Worm (Caenorhabditis elegans) whole organism, midembryonic: ENCODE measurements around the gene lipl-8.

Experiments used
- T22C8.4 ChIP-seq: fragments of 200-800 bp; sonication (Bioruptor generic); IDR thresholded peaks from 2 replicates; pipeline ENCODE4 v1.3.6; 2022; ENCODE audit warnings: missing genetic modification characterization, missing compliant biosample characterization
- cog-1 ChIP-seq: sonication (generic microtip); optimal IDR thresholded peaks from 2 replicates; lab custom pipeline; 2016; ENCODE audit warnings: missing genetic modification characterization, missing compliant biosample characterization
- flt-1 ChIP-seq: fragments of 200-800 bp; sonication (Bioruptor generic); IDR thresholded peaks from 2 replicates; pipeline ENCODE4 v1.3.6; 2022; ENCODE audit warnings: missing genetic modification characterization, missing compliant biosample characterization
- klf-2 ChIP-seq: fragments of 200-800 bp; sonication (Bioruptor generic); conservative IDR thresholded peaks from 2 replicates; pipeline ENCODE4 v1.3.6; 2022; ENCODE audit warnings: missing genetic modification reagents, missing genetic modification characterization, missing compliant biosample characterization
- med-1 ChIP-seq: sonication (generic microtip); optimal IDR thresholded peaks from 2 replicates; lab custom pipeline; 2017; ENCODE audit warnings: missing genetic modification characterization, mild to moderate bottlenecking, missing compliant biosample characterization, antibody characterized with exemption, missing genetic modification reagents; ENCODE audit not compliant: insufficient read depth
- ref-1 ChIP-seq: fragments of 200-800 bp; sonication (Bioruptor generic); conservative IDR thresholded peaks from 2 replicates; pipeline ENCODE4 v1.3.6; 2022; ENCODE audit warnings: missing genetic modification reagents, missing genetic modification characterization, missing compliant biosample characterization
- tab-1 ChIP-seq: fragments of 200-800 bp; sonication (Bioruptor generic); IDR thresholded peaks from 2 replicates; pipeline ENCODE4 v1.3.6; 2022; ENCODE audit warnings: missing genetic modification characterization, missing compliant biosample characterization
- ztf-23 ChIP-seq: fragments of 200-800 bp; sonication (Bioruptor generic); IDR thresholded peaks from 2 replicates; pipeline ENCODE4 v1.3.6; 2022; ENCODE audit warnings: missing genetic modification reagents, missing genetic modification characterization, missing compliant biosample characterization
- ztf-29 ChIP-seq: fragments of 200-800 bp; sonication (Bioruptor generic); IDR thresholded peaks from 2 replicates; pipeline ENCODE4 v1.3.6; 2022; ENCODE audit warnings: missing genetic modification reagents, missing genetic modification characterization, missing compliant biosample characterization

lipl-8 gene

ce11 chrV:14748608-14749137, at the start of gene lipl-8, which contains the start of gene Y50E8A.22:
Gene lipl-8 (minus strand): TSS chrV:14748708.
Gene Y50E8A.22 (minus strand): TSS chrV:14749087.
- TF ChIP-seq flt-1 (GFP tag; lab: Robert Waterston, UW) (no peak), ref-1 (no peak), T22C8.4 (GFP tag; lab: Robert Waterston, UW) (no peak), klf-2 (GFP tag; lab: Robert Waterston, UW) (no peak), ztf-23 (no peak), cog-1 (tag; lab: Kevin White, UChicago) (no peak), tab-1 (GFP tag; lab: Robert Waterston, UW) (no peak), med-1 (no peak), ztf-29 (GFP tag; lab: Robert Waterston, UW) (no peak)

DNA sequence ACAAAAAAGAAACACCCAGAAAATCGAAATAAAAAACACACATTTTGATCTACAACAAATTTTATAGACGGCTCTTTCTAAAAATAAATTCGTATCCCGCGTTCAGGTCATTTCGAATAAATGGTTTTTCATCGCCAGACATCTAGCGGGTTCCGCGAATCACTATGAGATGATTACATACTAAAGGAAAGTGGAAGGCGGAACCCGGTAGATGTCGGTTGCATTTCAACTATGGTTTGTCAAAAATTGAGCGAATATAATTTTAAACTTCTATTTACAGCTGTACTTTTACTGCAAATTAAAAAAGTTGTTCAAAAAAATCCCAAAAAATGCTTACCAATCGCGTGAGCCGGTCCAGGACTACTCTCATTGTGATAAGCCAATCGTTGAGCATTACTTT, 49.4 kb upstream of the lipl-8 start:
- no peak for TF ChIP-seq klf-2 (GFP tag; lab: Robert Waterston, UW)
- TF ChIP-seq flt-1 (GFP tag; lab: Robert Waterston, UW): no peak
- no peak for TF ChIP-seq med-1
- no peak for TF ChIP-seq T22C8.4 (GFP tag; lab: Robert Waterston, UW)
- TF ChIP-seq ztf-23: no peak
- no peak for TF ChIP-seq ref-1
- TF ChIP-seq cog-1 (tag; lab: Kevin White, UChicago): no peak
- no peak for TF ChIP-seq ztf-29 (GFP tag; lab: Robert Waterston, UW)
- no peak for TF ChIP-seq tab-1 (GFP tag; lab: Robert Waterston, UW)

DNA sequence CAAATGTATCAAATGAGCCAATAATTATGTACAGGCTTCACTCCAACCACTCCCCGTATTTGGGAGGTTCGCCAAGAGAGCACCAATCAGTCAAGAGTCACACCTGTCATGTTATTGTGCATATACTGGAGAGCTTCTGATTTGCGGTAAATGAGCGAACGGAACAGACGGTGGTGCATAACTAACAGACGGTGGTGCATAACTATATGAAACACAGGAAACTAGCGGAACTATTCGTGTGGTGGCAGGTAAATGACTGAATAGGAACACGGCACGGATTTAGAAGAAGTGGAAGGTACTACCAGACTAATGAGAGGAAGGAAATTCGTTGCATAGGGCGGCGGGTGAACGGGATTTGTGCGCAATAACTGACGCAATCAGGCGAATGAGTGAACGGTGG, 44.5 kb upstream of the lipl-8 start:
- TF ChIP-seq klf-2 (GFP tag; lab: Robert Waterston, UW) (no peak), tab-1 (GFP tag; lab: Robert Waterston, UW) (no peak), flt-1 (GFP tag; lab: Robert Waterston, UW) (no peak), ztf-29 (GFP tag; lab: Robert Waterston, UW) (no peak), T22C8.4 (GFP tag; lab: Robert Waterston, UW) (no peak), ztf-23 (no peak), med-1 (no peak)

ce11 chrV:14792346-14792745, 43.8 kb upstream of the lipl-8 start:
- no peak for TF ChIP-seq flt-1 (GFP tag; lab: Robert Waterston, UW)
- TF ChIP-seq klf-2 (GFP tag; lab: Robert Waterston, UW): no peak
- no peak for TF ChIP-seq ztf-29 (GFP tag; lab: Robert Waterston, UW)
- TF ChIP-seq T22C8.4 (GFP tag; lab: Robert Waterston, UW): no peak
- no peak for TF ChIP-seq tab-1 (GFP tag; lab: Robert Waterston, UW)
- no peak for TF ChIP-seq ref-1
- no peak for TF ChIP-seq cog-1 (tag; lab: Kevin White, UChicago)
- no peak for TF ChIP-seq ztf-23
- TF ChIP-seq med-1: no peak

ce11 chrV:14791703-14792102, 43.2 kb upstream of the lipl-8 start:
- TF ChIP-seq med-1: no peak
- TF ChIP-seq flt-1 (GFP tag; lab: Robert Waterston, UW): no peak
- TF ChIP-seq cog-1 (tag; lab: Kevin White, UChicago): no peak
- TF ChIP-seq klf-2 (GFP tag; lab: Robert Waterston, UW): no peak
- no peak for TF ChIP-seq ztf-29 (GFP tag; lab: Robert Waterston, UW)
- no peak for TF ChIP-seq ztf-23
- no peak for TF ChIP-seq tab-1 (GFP tag; lab: Robert Waterston, UW)
- TF ChIP-seq T22C8.4 (GFP tag; lab: Robert Waterston, UW): no peak
- no peak for TF ChIP-seq ref-1

DNA sequence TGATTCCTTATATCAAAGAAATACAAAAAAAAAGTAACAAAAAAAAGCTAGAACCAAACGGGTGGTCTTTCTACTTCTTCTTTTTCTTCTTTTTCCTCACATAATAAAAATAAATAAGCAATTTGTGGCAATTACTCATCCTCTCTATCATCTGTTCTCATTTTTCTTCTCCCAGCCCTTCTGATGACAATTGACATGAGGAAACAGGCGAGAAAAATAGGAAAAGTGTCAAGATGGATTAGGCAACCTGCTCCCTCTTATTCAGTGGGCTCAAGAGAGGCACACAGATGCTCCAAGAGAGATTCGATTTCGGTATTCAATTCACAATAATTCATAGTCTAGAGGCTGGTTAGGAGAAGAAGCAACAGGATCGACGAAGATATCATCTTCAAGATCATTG, 42.3 kb upstream of the lipl-8 start:
- TF ChIP-seq flt-1 (GFP tag; lab: Robert Waterston, UW): no peak
- TF ChIP-seq klf-2 (GFP tag; lab: Robert Waterston, UW): no peak
- no peak for TF ChIP-seq cog-1 (tag; lab: Kevin White, UChicago)
- no peak for TF ChIP-seq T22C8.4 (GFP tag; lab: Robert Waterston, UW)
- TF ChIP-seq ref-1: no peak
- no peak for TF ChIP-seq med-1
- no peak for TF ChIP-seq tab-1 (GFP tag; lab: Robert Waterston, UW)
- no peak for TF ChIP-seq ztf-29 (GFP tag; lab: Robert Waterston, UW)
- TF ChIP-seq ztf-23: no peak

ce11 chrV:14788462-14788861, 40.0 kb upstream of the lipl-8 start:
- TF ChIP-seq ref-1 (no peak), tab-1 (GFP tag; lab: Robert Waterston, UW) (no peak), ztf-23 (no peak), T22C8.4 (GFP tag; lab: Robert Waterston, UW) (no peak), flt-1 (GFP tag; lab: Robert Waterston, UW) (no peak), cog-1 (tag; lab: Kevin White, UChicago) (no peak), ztf-29 (GFP tag; lab: Robert Waterston, UW) (no peak), klf-2 (GFP tag; lab: Robert Waterston, UW) (no peak), med-1 (no peak)

DNA sequence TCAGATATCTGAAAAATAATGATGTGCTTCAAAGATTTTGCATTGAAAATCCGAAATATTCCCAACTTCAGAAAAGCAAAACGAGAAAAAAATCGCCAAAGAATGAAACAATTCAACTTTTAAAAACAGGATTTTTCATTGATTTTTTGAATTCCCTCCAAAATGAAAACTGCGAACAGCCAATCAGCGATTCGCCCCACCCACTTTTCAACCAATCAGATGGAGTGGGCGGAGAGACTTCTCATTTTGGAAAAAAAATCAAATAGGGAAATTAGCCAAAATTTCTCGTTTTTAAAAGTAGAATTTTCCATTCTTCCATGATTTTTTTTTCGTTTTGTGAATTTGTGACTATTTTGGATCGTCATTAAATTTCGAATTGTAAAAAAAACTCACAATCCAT, 36.3 kb upstream of the lipl-8 start:
- TF ChIP-seq flt-1 (GFP tag; lab: Robert Waterston, UW) (no peak), klf-2 (GFP tag; lab: Robert Waterston, UW) (no peak), med-1 (no peak), T22C8.4 (GFP tag; lab: Robert Waterston, UW) (no peak)

DNA sequence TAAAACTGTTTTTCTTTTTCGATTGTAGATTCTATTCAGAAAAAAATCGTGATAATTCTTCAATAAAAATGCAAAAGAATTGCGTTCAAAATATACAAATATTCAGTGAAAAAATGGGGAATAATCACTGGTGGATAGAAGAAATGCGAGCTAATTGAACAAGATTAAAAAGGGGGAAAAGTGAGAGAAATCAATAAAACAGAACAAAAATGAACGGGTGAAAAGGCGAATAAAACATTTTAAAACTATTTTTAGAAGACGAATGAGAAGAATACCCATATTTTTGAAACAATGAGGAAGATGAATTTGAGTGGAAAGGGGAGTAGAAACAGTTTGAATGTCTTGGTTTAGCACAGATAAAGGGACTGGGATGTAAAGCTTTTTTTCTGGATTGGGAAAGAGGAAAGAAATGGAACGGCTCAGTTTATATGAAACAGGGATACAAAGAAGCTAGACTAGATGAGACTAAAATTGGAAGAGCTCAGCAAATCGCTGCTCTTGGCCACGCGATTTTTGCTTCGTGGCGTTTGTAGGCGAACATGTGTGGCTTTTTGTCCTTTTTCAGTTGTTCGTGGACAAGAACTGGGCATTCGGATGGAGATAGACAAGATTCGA, 35.8 kb upstream of the lipl-8 start, which contains the start of gene Y50E8A.12:
Gene Y50E8A.12 (minus strand): TSS at position 51 of the 615 bp plus-strand sequence.
- no peak for TF ChIP-seq ztf-23
- no peak for TF ChIP-seq ztf-29 (GFP tag; lab: Robert Waterston, UW)
- no peak for TF ChIP-seq cog-1 (tag; lab: Kevin White, UChicago)
- no peak for TF ChIP-seq med-1
- TF ChIP-seq klf-2 (GFP tag; lab: Robert Waterston, UW): no peak
- no peak for TF ChIP-seq flt-1 (GFP tag; lab: Robert Waterston, UW)
- TF ChIP-seq tab-1 (GFP tag; lab: Robert Waterston, UW): no peak
- TF ChIP-seq ref-1: no peak
- no peak for TF ChIP-seq T22C8.4 (GFP tag; lab: Robert Waterston, UW)

- no peak for TF ChIP-seq ztf-29 (GFP tag; lab: Robert Waterston, UW)
- no peak for TF ChIP-seq ztf-23
- no peak for TF ChIP-seq flt-1 (GFP tag; lab: Robert Waterston, UW)
- TF ChIP-seq med-1: no peak
These were observed 32.6 kb upstream of the lipl-8 start, which contains the start of gene Y50E8A.11 for ce11 chrV:14781130-14781529. Gene Y50E8A.11 (plus strand): TSS chrV:14781430.
